Worm (Caenorhabditis elegans) whole organism, midembryonic: ENCODE data around the gene col-169.

ENCODE experiments used
- cog-1 ChIP-seq: sonication (generic microtip); optimal IDR thresholded peaks from 2 replicates; lab custom pipeline; 2016; ENCODE audit warnings: missing genetic modification characterization, missing compliant biosample characterization
- flt-1 ChIP-seq: fragments of 200-800 bp; sonication (Bioruptor generic); IDR thresholded peaks from 2 replicates; pipeline ENCODE4 v1.3.6; 2022; ENCODE audit warnings: missing genetic modification characterization, missing compliant biosample characterization
- ref-1 ChIP-seq: fragments of 200-800 bp; sonication (Bioruptor generic); conservative IDR thresholded peaks from 2 replicates; pipeline ENCODE4 v1.3.6; 2022; ENCODE audit warnings: missing genetic modification reagents, missing genetic modification characterization, missing compliant biosample characterization
- ztf-29 ChIP-seq: fragments of 200-800 bp; sonication (Bioruptor generic); IDR thresholded peaks from 2 replicates; pipeline ENCODE4 v1.3.6; 2022; ENCODE audit warnings: missing genetic modification reagents, missing genetic modification characterization, missing compliant biosample characterization

- no peak for TF ChIP-seq flt-1
- TF ChIP-seq ztf-29 (GFP tag; lab: Robert Waterston, UW) = no peak
- no peak for TF ChIP-seq ref-1 (GFP tag; lab: Robert Waterston, UW)
- no peak for TF ChIP-seq cog-1
These were observed 10.2 kb upstream of the col-169 start for ce11 chrX:6318803-6319202.
